Worm (Caenorhabditis elegans) whole organism, L4/young adult: ENCODE results near the gene W08F4.7.

Experiments used
- W03F9.2 ChIP-seq: fragments of 150-350 bp; optimal IDR thresholded peaks from 2 replicates; lab custom pipeline; 2014; ENCODE audit warnings: missing biosample characterization, missing genetic modification characterization
- dao-5 ChIP-seq: sonication (generic microtip); optimal IDR thresholded peaks from 2 replicates; lab custom pipeline; 2016; ENCODE audit warnings: missing genotype, missing genetic modification characterization, moderate library complexity, missing compliant biosample characterization
- him-1 ChIP-seq: sonication (generic microtip); optimal IDR thresholded peaks from 2 replicates; lab custom pipeline; 2016; ENCODE audit warnings: missing genotype, missing genetic modification reagents, missing genetic modification characterization, missing compliant biosample characterization

DNA sequence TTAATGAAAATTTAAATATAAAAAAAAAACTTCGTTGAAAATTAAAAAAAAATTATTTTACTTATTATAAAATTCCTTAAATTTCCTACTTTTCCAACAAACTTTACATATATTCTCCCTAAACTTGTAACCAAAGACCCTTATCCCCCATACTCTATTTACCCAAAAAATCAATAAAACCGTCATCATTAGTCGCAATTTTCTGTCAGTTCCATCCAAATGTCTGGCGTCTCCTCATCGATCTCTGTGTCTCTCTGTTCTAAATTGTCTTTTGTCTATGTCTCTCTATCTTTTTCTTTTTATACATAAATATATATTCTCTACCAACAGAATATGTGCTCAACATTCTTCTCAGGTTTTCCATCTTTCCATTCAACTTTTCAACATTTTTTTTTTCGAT is 22.2 kb downstream of the W08F4.7 start:
- TF ChIP-seq him-1: no peak
- TF ChIP-seq W03F9.2 (tag; lab: Kevin White, UChicago): no peak
- no peak for TF ChIP-seq dao-5
